Fruit fly (Drosophila melanogaster) whole organism, wandering third instar larva: ENCODE results near the gene TotM.

ENCODE experiments used
- CG32264 ChIP-seq: fragments of 200-800 bp; sonication (Bioruptor generic); optimal IDR thresholded peaks from 2 replicates; lab custom pipeline; 2016; ENCODE audit warnings: missing biosample characterization, missing genetic modification characterization
- CG9705 ChIP-seq: fragments of 200-800 bp; sonication (Bioruptor generic); optimal IDR thresholded peaks from 2 replicates; lab custom pipeline; 2018; ENCODE audit warnings: missing biosample characterization, mild to moderate bottlenecking, missing genetic modification characterization
- CrebA ChIP-seq: fragments of 200-800 bp; sonication (Bioruptor generic); optimal IDR thresholded peaks from 2 replicates; lab custom pipeline; 2016; ENCODE audit warnings: missing biosample characterization, mild to moderate bottlenecking, missing genetic modification characterization, borderline replicate concordance
- Hr78 ChIP-seq: fragments of >200 bp; optimal IDR thresholded peaks from 2 replicates; lab custom pipeline; 2017; ENCODE audit warnings: missing biosample characterization, missing genetic modification characterization
- Jra ChIP-seq: sonication (Bioruptor generic); optimal IDR thresholded peaks from 2 replicates; lab custom pipeline; 2016; ENCODE audit warnings: missing biosample characterization, missing genetic modification characterization
- dl ChIP-seq, 2 experiments: fragments of 175-275, 200-275 bp in 1 of 2; fragments of 200-275 bp in 1 of 2; sonication (Bioruptor generic); optimal IDR thresholded peaks; lab custom pipeline; 2018; ENCODE audit warnings: mild to moderate bottlenecking in 2 of 2, missing biosample characterization in 2 of 2, missing genetic modification characterization in 2 of 2, moderate library complexity in 2 of 2; ENCODE audit not compliant: partially characterized antibody in 2 of 2, insufficient read depth in 1 of 2
- fru ChIP-seq: fragments of 200-800 bp; sonication (Bioruptor generic); optimal IDR thresholded peaks from 3 replicates; lab custom pipeline; 2016; ENCODE audit warnings: missing biosample characterization, mild to moderate bottlenecking, missing genetic modification characterization
- h ChIP-seq: fragments of 200-800 bp; sonication (Bioruptor generic); optimal IDR thresholded peaks from 3 replicates; lab custom pipeline; 2016; ENCODE audit warnings: missing biosample characterization, mild to moderate bottlenecking, missing genetic modification characterization
- lola ChIP-seq: fragments of >200 bp; optimal IDR thresholded peaks from 2 replicates; lab custom pipeline; 2017; ENCODE audit warnings: missing biosample characterization, missing genetic modification characterization
- pan ChIP-seq: fragments of >200 bp; optimal IDR thresholded peaks from 2 replicates; lab custom pipeline; 2017
- rgr ChIP-seq: fragments of 200-800 bp; sonication (Bioruptor generic); optimal IDR thresholded peaks from 3 replicates; lab custom pipeline; 2016; ENCODE audit warnings: missing biosample characterization, mild to moderate bottlenecking, missing genetic modification characterization
- usp ChIP-seq: fragments of >200 bp; optimal IDR thresholded peaks from 2 replicates; lab custom pipeline; 2017; ENCODE audit warnings: missing biosample characterization, missing genetic modification characterization
- woc ChIP-seq: sonication (Bioruptor generic); optimal IDR thresholded peaks from 2 replicates; lab custom pipeline; 2016; ENCODE audit warnings: missing biosample characterization, mild to moderate bottlenecking, missing genetic modification characterization

DNA sequence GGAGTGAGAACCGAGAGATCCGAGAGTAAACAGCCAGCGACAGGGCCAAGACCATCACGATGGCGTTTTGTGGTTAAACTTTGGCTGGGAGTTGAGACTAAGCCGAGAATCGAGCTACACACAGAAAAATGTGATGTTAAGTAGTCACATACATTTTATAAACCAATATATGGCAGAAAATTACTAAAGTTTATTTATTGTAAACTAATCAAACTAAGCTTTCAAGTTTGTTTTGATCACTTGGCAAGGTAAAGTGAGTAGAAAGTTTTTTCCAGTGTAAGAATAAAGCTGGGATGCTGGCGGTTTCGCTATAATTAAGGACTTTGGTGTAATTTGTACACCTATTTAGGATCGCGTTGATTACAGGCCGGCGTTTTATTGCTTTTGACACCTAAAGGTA lies 42.9 kb downstream of the TotM start:
- TF ChIP-seq Jra (no peak), pan (lab: Kevin White, UChicago) (no peak), CG9705 (no peak), lola (GFP tag; lab: Kevin White, UChicago) (no peak), dl (GFP tag; optimal IDR thresholded peaks at IDR 0.05; lab: Kevin White, UChicago; ENCODE audit: insufficient read depth in 1 of 2, partially characterized antibody in 2 of 2) (no peak), fru (peak; percentile 46), CrebA (no peak), h (GFP tag; lab: Kevin White, UChicago) (peak; percentile 54), woc (GFP tag; lab: Kevin White, UChicago) (peak; percentile 9), CG32264 (GFP tag; lab: Kevin White, UChicago) (no peak), Hr78 (GFP tag; lab: Kevin White, UChicago) (no peak), rgr (peak; percentile 34), usp (GFP tag; lab: Kevin White, UChicago) (no peak)
